Worm (Caenorhabditis elegans) whole organism, L4 larva: ENCODE data around the gene try-12.

Experiments used
- F10B5.3 ChIP-seq: sonication (generic microtip); optimal IDR thresholded peaks from 2 replicates; lab custom pipeline; 2016; ENCODE audit warnings: mild to moderate bottlenecking, missing genetic modification characterization, missing compliant biosample characterization
- F26F4.8 ChIP-seq: fragments of 200-800 bp; sonication (Bioruptor generic); conservative IDR thresholded peaks from 2 replicates; pipeline ENCODE4 v1.3.6; 2022; ENCODE audit warnings: missing genetic modification characterization, missing compliant biosample characterization
- F44E2.7 ChIP-seq: fragments of 200-800 bp; sonication (Bioruptor generic); IDR thresholded peaks from 2 replicates; pipeline ENCODE4 v2.1.2; 2022; ENCODE audit warnings: missing genetic modification characterization, missing compliant biosample characterization
- R02D3.7 ChIP-seq: fragments of 150-350 bp; sonication (generic microtip); optimal IDR thresholded peaks from 3 replicates; lab custom pipeline; 2014; ENCODE audit warnings: missing biosample characterization, missing genetic modification characterization
- Y48G9A.11 ChIP-seq: fragments of 200-800 bp; sonication (Bioruptor generic); IDR thresholded peaks from 2 replicates; pipeline ENCODE4 v1.3.6; 2022; ENCODE audit warnings: missing genetic modification reagents, missing genetic modification characterization, missing compliant biosample characterization
- Y75B8A.6 ChIP-seq: fragments of 200-800 bp; sonication (Bioruptor generic); IDR thresholded peaks from 2 replicates; pipeline ENCODE4 v1.3.6; 2022; ENCODE audit warnings: missing genetic modification reagents, missing genetic modification characterization, missing compliant biosample characterization
- ZK546.5 ChIP-seq, 2 experiments: sonication (generic microtip); optimal IDR thresholded peaks; 2 replicates each; lab custom pipeline; 2017; ENCODE audit warnings: missing biosample characterization in 2 of 2, missing genetic modification characterization in 2 of 2
- ama-1 ChIP-seq: fragments of 150-350 bp; optimal IDR thresholded peaks from 2 replicates; lab custom pipeline; 2014; ENCODE audit warnings: inconsistent platforms, mixed read lengths
- arid-1 ChIP-seq: fragments of 200-800 bp; sonication (Bioruptor generic); conservative IDR thresholded peaks from 2 replicates; pipeline ENCODE4 v1.3.6; 2022; ENCODE audit warnings: missing genetic modification reagents, missing genetic modification characterization, missing compliant biosample characterization
- attf-4 ChIP-seq: sonication (generic microtip); optimal IDR thresholded peaks from 3 replicates; lab custom pipeline; 2017; ENCODE audit warnings: missing biosample characterization, missing genetic modification characterization
- ceh-20 ChIP-seq: fragments of 200-800 bp; sonication (Bioruptor generic); IDR thresholded peaks from 2 replicates; pipeline ENCODE4 v1.3.6; 2022; ENCODE audit warnings: missing genetic modification reagents, missing genetic modification characterization, missing compliant biosample characterization
- ceh-44 ChIP-seq: fragments of 200-800 bp; sonication (Bioruptor generic); IDR thresholded peaks from 2 replicates; pipeline ENCODE4 v1.3.6; 2022; ENCODE audit warnings: missing genetic modification reagents, missing genetic modification characterization, missing compliant biosample characterization
- ceh-62 ChIP-seq: sonication (generic microtip); optimal IDR thresholded peaks from 2 replicates; lab custom pipeline; 2017; ENCODE audit warnings: missing biosample characterization, missing genetic modification characterization
- cey-2 ChIP-seq: sonication (generic microtip); optimal IDR thresholded peaks from 3 replicates; lab custom pipeline; 2017; ENCODE audit warnings: missing genetic modification characterization, mild to moderate bottlenecking, missing compliant biosample characterization, antibody characterized with exemption, borderline replicate concordance; ENCODE audit not compliant: insufficient read depth
- daf-12 ChIP-seq: fragments of 150-350 bp; optimal IDR thresholded peaks from 2 replicates; lab custom pipeline; 2014; ENCODE audit warnings: missing biosample characterization, missing genetic modification reagents, missing genetic modification characterization
- daf-16 ChIP-seq, 3 experiments: sonication (generic microtip); optimal IDR thresholded peaks; 2 replicates each; lab custom pipeline; 2016 to 2017; ENCODE audit warnings: missing genetic modification characterization in 3 of 3, missing genetic modification reagents in 3 of 3, mild to moderate bottlenecking in 2 of 3, missing compliant biosample characterization in 2 of 3, missing biosample characterization in 1 of 3, moderate library complexity in 1 of 3
- dpl-1 ChIP-seq: fragments of 150-350 bp; optimal IDR thresholded peaks from 2 replicates; lab custom pipeline; 2014; ENCODE audit warnings: missing biosample characterization, missing genetic modification reagents, missing genetic modification characterization
- duxl-1 ChIP-seq: sonication (generic microtip); optimal IDR thresholded peaks from 2 replicates; lab custom pipeline; 2016; ENCODE audit warnings: mild to moderate bottlenecking, missing genetic modification characterization, moderate library complexity, missing compliant biosample characterization; ENCODE audit not compliant: poor library complexity
- dve-1 ChIP-seq: sonication (generic microtip); optimal IDR thresholded peaks from 2 replicates; lab custom pipeline; 2017; ENCODE audit warnings: antibody characterized with exemption, mild to moderate bottlenecking, missing genetic modification characterization, missing compliant biosample characterization; ENCODE audit not compliant: insufficient read depth
- fkh-10 ChIP-seq: fragments of 150-350 bp; optimal IDR thresholded peaks from 2 replicates; lab custom pipeline; 2014; ENCODE audit warnings: missing biosample characterization, missing genetic modification reagents, missing genetic modification characterization
- fos-1 ChIP-seq: fragments of 150-350 bp; optimal IDR thresholded peaks from 2 replicates; lab custom pipeline; 2014; ENCODE audit warnings: missing biosample characterization, missing genetic modification characterization
- hlh-11 ChIP-seq: fragments of 200-800 bp; sonication (Bioruptor generic); optimal IDR thresholded peaks from 2 replicates; lab custom pipeline; 2018; ENCODE audit warnings: mild to moderate bottlenecking, missing genetic modification characterization, missing compliant biosample characterization
- hmg-1.1 ChIP-seq: fragments of 200-800 bp; sonication (Bioruptor generic); IDR thresholded peaks from 2 replicates; pipeline ENCODE4 v1.3.6; 2022; ENCODE audit warnings: missing genetic modification reagents, missing genetic modification characterization, missing compliant biosample characterization
- lim-7 ChIP-seq: fragments of 200-800 bp; sonication (Bioruptor generic); IDR thresholded peaks from 2 replicates; pipeline ENCODE4 v1.3.6; 2022; ENCODE audit warnings: missing genetic modification characterization, missing compliant biosample characterization
- lin-1 ChIP-seq: fragments of 200-800 bp; sonication (Bioruptor generic); IDR thresholded peaks from 2 replicates; pipeline ENCODE4 v1.3.6; 2022; ENCODE audit warnings: missing genetic modification reagents, missing genetic modification characterization, missing compliant biosample characterization
- lin-29 ChIP-seq: fragments of 200-800 bp; sonication (Bioruptor generic); IDR thresholded peaks from 2 replicates; pipeline ENCODE4 v1.3.6; 2022; ENCODE audit warnings: missing genetic modification reagents, missing genetic modification characterization, missing compliant biosample characterization
- lir-3 ChIP-seq: sonication (generic microtip); optimal IDR thresholded peaks from 2 replicates; lab custom pipeline; 2016; ENCODE audit warnings: mild to moderate bottlenecking, missing genetic modification characterization, missing compliant biosample characterization
- mdl-1 ChIP-seq, 2 experiments: fragments of 150-350 bp in 1 of 2; sonication (generic microtip) in 1 of 2; optimal IDR thresholded peaks; 2 replicates each; lab custom pipeline; 2014 to 2017; ENCODE audit warnings: missing biosample characterization in 2 of 2, missing genetic modification characterization in 2 of 2
- mdt-29 ChIP-seq: fragments of 200-800 bp; sonication (Bioruptor generic); IDR thresholded peaks from 2 replicates; pipeline ENCODE4 v1.3.6; 2022; ENCODE audit warnings: missing genetic modification reagents, missing genetic modification characterization, missing compliant biosample characterization
- mxl-3 ChIP-seq: fragments of 200-800 bp; sonication (Bioruptor generic); optimal IDR thresholded peaks from 2 replicates; lab custom pipeline; 2018; ENCODE audit warnings: mild to moderate bottlenecking, missing genetic modification characterization, missing compliant biosample characterization
- nhr-11 ChIP-seq: fragments of 150-350 bp; optimal IDR thresholded peaks from 2 replicates; lab custom pipeline; 2014; ENCODE audit warnings: missing biosample characterization, missing genetic modification characterization
- nhr-237 ChIP-seq: sonication (generic microtip); optimal IDR thresholded peaks from 2 replicates; lab custom pipeline; 2017; ENCODE audit warnings: missing biosample characterization, missing genetic modification characterization
- nhr-28 ChIP-seq: fragments of 150-350 bp; optimal IDR thresholded peaks from 2 replicates; lab custom pipeline; 2014; ENCODE audit warnings: missing biosample characterization, missing genetic modification characterization
- nhr-41 ChIP-seq: fragments of 200-800 bp; sonication (Bioruptor generic); IDR thresholded peaks from 2 replicates; pipeline ENCODE4 v1.3.6; 2022; ENCODE audit warnings: missing genetic modification reagents, missing genetic modification characterization, missing compliant biosample characterization
- nhr-42 ChIP-seq: fragments of 200-800 bp; sonication (Bioruptor generic); IDR thresholded peaks from 2 replicates; pipeline ENCODE4 v1.3.6; 2022; ENCODE audit warnings: missing genetic modification characterization, missing compliant biosample characterization
- nhr-48 ChIP-seq: sonication (generic microtip); optimal IDR thresholded peaks from 2 replicates; lab custom pipeline; 2016; ENCODE audit warnings: mild to moderate bottlenecking, missing genetic modification characterization, missing compliant biosample characterization
- nhr-6 ChIP-seq: fragments of 150-350 bp; optimal IDR thresholded peaks from 2 replicates; lab custom pipeline; 2014; ENCODE audit warnings: missing biosample characterization, missing genetic modification characterization
- pha-4 ChIP-seq, 2 experiments: fragments of 150-350 bp in 1 of 2; fragments of 200-800 bp in 1 of 2; sonication (Bioruptor generic) in 1 of 2; IDR thresholded peaks in 1 of 2; optimal IDR thresholded peaks in 1 of 2; 2 replicates each; pipeline versions ENCODE4 v1.3.6 to Lab custom; 2014 to 2022; ENCODE audit warnings: missing genetic modification characterization in 2 of 2, missing genetic modification reagents in 2 of 2, missing biosample characterization in 1 of 2, missing compliant biosample characterization in 1 of 2
- php-3 ChIP-seq: fragments of 200-800 bp; sonication (Bioruptor generic); IDR thresholded peaks from 2 replicates; pipeline ENCODE4 v1.3.6; 2022; ENCODE audit warnings: missing genetic modification reagents, missing genetic modification characterization, missing compliant biosample characterization
- snpc-4 ChIP-seq: fragments of 150-350 bp; optimal IDR thresholded peaks from 2 replicates; lab custom pipeline; 2014; ENCODE audit warnings: missing biosample characterization, missing genetic modification characterization
- spr-3 ChIP-seq: fragments of 200-800 bp; sonication (Bioruptor generic); optimal IDR thresholded peaks from 2 replicates; lab custom pipeline; 2018; ENCODE audit warnings: mild to moderate bottlenecking, missing genetic modification characterization, missing compliant biosample characterization
- unc-130 ChIP-seq: sonication (generic microtip); optimal IDR thresholded peaks from 2 replicates; lab custom pipeline; 2016; ENCODE audit warnings: missing genetic modification reagents, missing genetic modification characterization, missing compliant biosample characterization
- unc-62 ChIP-seq, 3 experiments: fragments of 150-350 bp in 1 of 3; sonication (generic microtip); optimal IDR thresholded peaks in 2 of 3; peaks in 1 of 3; 1 replicate in 1 of 3; 2 replicates in 2 of 3; lab custom pipeline; 2014 to 2017; ENCODE audit warnings: missing biosample characterization in 3 of 3, missing genetic modification characterization in 3 of 3, missing genetic modification reagents in 3 of 3, missing genotype in 1 of 3
- vab-7 ChIP-seq: fragments of 200-800 bp; sonication (Bioruptor generic); IDR thresholded peaks from 2 replicates; pipeline ENCODE4 v1.3.6; 2022; ENCODE audit warnings: missing genetic modification reagents, missing genetic modification characterization, missing compliant biosample characterization
- zag-1 ChIP-seq: fragments of 150-350 bp; optimal IDR thresholded peaks from 2 replicates; lab custom pipeline; 2014; ENCODE audit warnings: missing biosample characterization, missing genetic modification characterization
- zfp-3 ChIP-seq: fragments of 200-800 bp; sonication (Bioruptor generic); conservative IDR thresholded peaks from 2 replicates; pipeline ENCODE4 v1.3.6; 2022; ENCODE audit warnings: missing genetic modification reagents, missing genetic modification characterization, missing compliant biosample characterization
- ztf-11 ChIP-seq: fragments of 150-350 bp; optimal IDR thresholded peaks from 2 replicates; lab custom pipeline; 2014; ENCODE audit warnings: missing biosample characterization, missing genetic modification characterization
- ztf-7 ChIP-seq: fragments of 150-350 bp; optimal IDR thresholded peaks from 2 replicates; lab custom pipeline; 2014; ENCODE audit warnings: missing biosample characterization, missing genetic modification characterization

The try-12 gene

ce11 chrV:7432441-7433146, 16.6 kb upstream of the try-12 start (continued):
- TF ChIP-seq fos-1 (tag; lab: Kevin White, UChicago) (no peak), nhr-42 (GFP tag; lab: Robert Waterston, UW) (no peak), dve-1 (tag; lab: Kevin White, UChicago) (peak; percentile 69), nhr-48 (tag; lab: Kevin White, UChicago) (peak; percentile 32), ceh-62 (tag; lab: Kevin White, UChicago) (no peak), ama-1 (peak; percentile 73), nhr-28 (tag; lab: Kevin White, UChicago) (no peak), spr-3 (GFP tag; lab: Kevin White, UChicago) (peak; percentile 39), zfp-3 (GFP tag; lab: Robert Waterston, UW) (peak; percentile 90), mxl-3 (no peak), cey-2 (tag; lab: Kevin White, UChicago) (no peak), Y48G9A.11 (GFP tag; lab: Robert Waterston, UW) (peak; percentile 38; the same call in 1 of the 2 replicates), F44E2.7 (GFP tag; lab: Robert Waterston, UW) (no peak), R02D3.7 (tag; lab: Kevin White, UChicago) (no peak), hmg-1.1 (GFP tag; lab: Robert Waterston, UW) (no peak), mdt-29 (GFP tag; lab: Robert Waterston, UW) (0 out of 2 replicates have a peak, but pooled peaks have one; percentile 6), hlh-11 (tag; lab: Kevin White, UChicago) (peak; percentile 63), arid-1 (GFP tag; lab: Robert Waterston, UW) (peak; percentile 46; the same call in 1 of the 2 replicates), lin-1 (GFP tag; lab: Robert Waterston, UW) (peak; percentile 58; the same call in 1 of the 2 replicates), nhr-41 (GFP tag; lab: Robert Waterston, UW) (no peak; the same call in none of the 2 replicates), unc-130 (GFP tag; lab: Kevin White, UChicago) (no peak), Y75B8A.6 (GFP tag; lab: Robert Waterston, UW) (0 out of 2 replicates have a peak, but pooled peaks have one; percentile 27), nhr-237 (tag; lab: Kevin White, UChicago) (no peak), mdl-1 (tag; optimal IDR thresholded peaks at IDR 0.05; lab: Kevin White, UChicago) (no peak), daf-12 (tag; lab: Kevin White, UChicago) (no peak), ztf-11 (tag; lab: Kevin White, UChicago) (no peak), F26F4.8 (no peak), nhr-6 (no peak), lin-29 (GFP tag; lab: Robert Waterston, UW) (no peak), fkh-10 (no peak), lim-7 (GFP tag; lab: Robert Waterston, UW) (0 out of 2 replicates have a peak, but pooled peaks have one; percentile 42), pha-4 (GFP tag; IDR thresholded peaks at IDR 0.05; lab: Robert Waterston, UW) (peak; percentile 39; the same call in 1 of the 2 replicates), pha-4 (tag; optimal IDR thresholded peaks at IDR 0.05; lab: Kevin White, UChicago) (no peak), ceh-44 (GFP tag; lab: Robert Waterston, UW) (no peak), snpc-4 (tag; lab: Kevin White, UChicago) (no peak), lir-3 (no peak), F10B5.3 (tag; lab: Kevin White, UChicago) (no peak), attf-4 (tag; lab: Kevin White, UChicago) (no peak), zag-1 (tag; lab: Kevin White, UChicago) (no peak), dpl-1 (GFP tag; lab: Kevin White, UChicago) (no peak), daf-16 (GFP tag; optimal IDR thresholded peaks at IDR 0.05; lab: Kevin White, UChicago) (peak in 1 of 2 experiments; percentile 27), daf-16 (tag; optimal IDR thresholded peaks at IDR 0.05; lab: Kevin White, UChicago) (peak; percentile 37), unc-62 (GFP tag; optimal IDR thresholded peaks at IDR 0.05 in 1 of 2; lab: Kevin White, UChicago) (peak in 1 of 2 experiments; percentile 74), unc-62 (tag; optimal IDR thresholded peaks at IDR 0.05; lab: Kevin White, UChicago) (no peak), php-3 (GFP tag; lab: Robert Waterston, UW) (peak; percentile 60), ZK546.5 (tag; optimal IDR thresholded peaks at IDR 0.05; lab: Kevin White, UChicago) (no peak), ceh-20 (GFP tag; lab: Robert Waterston, UW) (no peak), vab-7 (GFP tag; lab: Robert Waterston, UW) (no peak), ztf-7 (no peak), nhr-11 (tag; lab: Kevin White, UChicago) (no peak), duxl-1 (peak; percentile 35)
